Fruit fly (Drosophila melanogaster) whole organism, wandering third instar larva: ENCODE data around the gene CG5079.

Source experiments
- Dfd ChIP-seq: fragments of >200 bp; optimal IDR thresholded peaks from 2 replicates; lab custom pipeline; 2017; ENCODE audit warnings: missing biosample characterization, missing genetic modification characterization
- Dif ChIP-seq: fragments of 200-275, 200-300 bp; sonication (Bioruptor generic); optimal IDR thresholded peaks from 2 replicates; lab custom pipeline; 2018; ENCODE audit warnings: missing biosample characterization, missing genetic modification characterization; ENCODE audit not compliant: partially characterized antibody
- Hr83 ChIP-seq: fragments of 200-300 bp; sonication (Bioruptor generic); optimal IDR thresholded peaks from 2 replicates; lab custom pipeline; 2016; ENCODE audit warnings: missing biosample characterization, mild to moderate bottlenecking, missing genetic modification characterization, moderate library complexity; ENCODE audit not compliant: poor library complexity, severe bottlenecking
- Mio ChIP-seq: sonication (Bioruptor generic); optimal IDR thresholded peaks from 2 replicates; lab custom pipeline; 2016; ENCODE audit warnings: missing biosample characterization, missing genetic modification characterization
- Myc ChIP-seq: fragments of >200 bp; optimal IDR thresholded peaks from 2 replicates; lab custom pipeline; 2017
- OdsH ChIP-seq: fragments of 200-800 bp; sonication (Bioruptor generic); optimal IDR thresholded peaks from 2 replicates; lab custom pipeline; 2016; ENCODE audit warnings: missing biosample characterization, mild to moderate bottlenecking, missing genetic modification characterization
- Vsx2 ChIP-seq: fragments of 200-300, 225-300 bp; sonication (Bioruptor generic); optimal IDR thresholded peaks from 2 replicates; lab custom pipeline; 2018; ENCODE audit warnings: missing biosample characterization, missing genetic modification characterization; ENCODE audit not compliant: partially characterized antibody
- dl ChIP-seq, 2 experiments: fragments of 175-275, 200-275 bp in 1 of 2; fragments of 200-275 bp in 1 of 2; sonication (Bioruptor generic); optimal IDR thresholded peaks; lab custom pipeline; 2018; ENCODE audit warnings: mild to moderate bottlenecking in 2 of 2, missing biosample characterization in 2 of 2, missing genetic modification characterization in 2 of 2, moderate library complexity in 2 of 2; ENCODE audit not compliant: partially characterized antibody in 2 of 2, insufficient read depth in 1 of 2
- sage ChIP-seq: fragments of 200-800 bp; sonication (Bioruptor generic); optimal IDR thresholded peaks from 2 replicates; lab custom pipeline; 2016; ENCODE audit warnings: missing biosample characterization, mild to moderate bottlenecking, missing genetic modification characterization
- sv ChIP-seq: fragments of 200-800 bp; sonication (Bioruptor generic); optimal IDR thresholded peaks from 3 replicates; lab custom pipeline; 2016; ENCODE audit warnings: missing biosample characterization, missing genetic modification characterization

dm6 chr3R:25587708-25588107 lies 25.8 kb upstream of the CG5079 start:
- TF ChIP-seq Dfd (GFP tag; lab: Kevin White, UChicago): no peak
- TF ChIP-seq Dif (GFP tag; lab: Kevin White, UChicago): no peak
- no peak for TF ChIP-seq Vsx2 (GFP tag; lab: Kevin White, UChicago)
- TF ChIP-seq dl (GFP tag; optimal IDR thresholded peaks at IDR 0.05; lab: Kevin White, UChicago; ENCODE audit: insufficient read depth in 1 of 2, partially characterized antibody in 2 of 2): no peak
- no peak for TF ChIP-seq Mio (GFP tag; lab: Kevin White, UChicago)
- no peak for TF ChIP-seq sage
- no peak for TF ChIP-seq Myc
- no peak for TF ChIP-seq OdsH (GFP tag; lab: Kevin White, UChicago)
- TF ChIP-seq Hr83 (GFP tag; lab: Kevin White, UChicago): no peak
- no peak for TF ChIP-seq sv (GFP tag; lab: Kevin White, UChicago)
